Worm (Caenorhabditis elegans): ENCODE measurements around the gene otub-1.

ce11 chrV:15069435-15069985 is 3.4 kb downstream of the otub-1 start:
- TF ChIP-seq unc-62 (GFP tag; optimal IDR thresholded peaks at IDR 0.05) (no peak), sma-9 (GFP tag; optimal IDR thresholded peaks at IDR 0.05) (no peak), sma-9 (tag; optimal IDR thresholded peaks at IDR 0.05) (no peak)
